Fruit fly (Drosophila melanogaster): ENCODE results near the gene CG31697.

CG31697 gene

DNA sequence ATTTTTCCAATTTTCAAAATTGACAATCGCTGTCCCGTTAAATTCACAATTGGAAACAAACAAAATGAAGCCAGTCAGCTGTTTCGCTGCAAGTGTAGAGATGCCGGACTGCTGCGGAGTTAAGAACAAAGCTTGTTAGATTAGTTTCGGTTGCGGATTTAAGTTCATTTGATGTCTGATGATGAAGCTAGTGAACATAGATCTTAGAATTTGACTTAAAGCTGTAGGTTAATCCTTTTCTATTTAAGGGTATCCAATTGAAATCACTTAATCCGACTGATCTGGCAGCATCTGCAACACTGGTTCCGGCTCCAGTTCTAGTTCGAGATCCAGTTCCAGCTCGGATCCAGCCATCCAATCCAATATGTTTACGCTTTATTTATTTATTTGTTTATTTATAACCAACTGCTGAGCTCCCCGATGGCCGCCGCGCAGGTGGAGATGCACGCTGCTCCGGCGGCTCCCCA lies 48.7 kb downstream of the CG31697 start, which contains the start of the genes PCNA2 and CG10366 (continued):
- TF ChIP-seq kay (GFP tag; optimal IDR thresholded peaks at IDR 0.05): peak; percentile 49
- peak; percentile 74 for TF ChIP-seq pum (GFP tag; optimal IDR thresholded peaks at IDR 0.05)
- TF ChIP-seq CG14441 (GFP tag; IDR thresholded peaks at IDR 0.05): peak; percentile 46; the same call in 1 of the 2 replicates
- TF ChIP-seq CG4707 (GFP tag; optimal IDR thresholded peaks at IDR 0.05): no peak
- no peak for TF ChIP-seq lbe (GFP tag; optimal IDR thresholded peaks at IDR 0.05)
- TF ChIP-seq CG2199 (GFP tag; IDR thresholded peaks at IDR 0.05): no peak
- peak; percentile 27 for TF ChIP-seq CG8281 (tag; optimal IDR thresholded peaks at IDR 0.05)
- peak; percentile 77 for TF ChIP-seq bab2 (GFP tag; optimal IDR thresholded peaks at IDR 0.05)
- TF ChIP-seq jing (GFP tag; optimal IDR thresholded peaks at IDR 0.05): peak; percentile 1
- TF ChIP-seq ap (GFP tag; IDR thresholded peaks at IDR 0.05): no peak
- peak; percentile 44 for TF ChIP-seq Ssrp (tag; optimal IDR thresholded peaks at IDR 0.05)
- peak; percentile 42 for TF ChIP-seq kni (GFP tag; optimal IDR thresholded peaks at IDR 0.05)
- peak; percentile 71 for TF ChIP-seq Side (GFP tag; optimal IDR thresholded peaks at IDR 0.05)
- TF ChIP-seq Ada2b (GFP tag; IDR thresholded peaks at IDR 0.05): peak; percentile 55; the same call in 1 of the 2 replicates
- no peak for TF ChIP-seq wor (GFP tag; IDR thresholded peaks at IDR 0.05)
- peak; percentile 58; the same call in 1 of the 2 replicates for TF ChIP-seq amos (GFP tag; IDR thresholded peaks at IDR 0.05; ENCODE audit: partially characterized antibody)
- TF ChIP-seq CG32532 (GFP tag; IDR thresholded peaks at IDR 0.05): peak; percentile 64
- TF ChIP-seq her (GFP tag; optimal IDR thresholded peaks at IDR 0.05): peak; percentile 72
- TF ChIP-seq CG4328 (GFP tag; optimal IDR thresholded peaks at IDR 0.05): peak; percentile 50
- TF ChIP-seq pfk (GFP tag; optimal IDR thresholded peaks at IDR 0.05): no peak
- TF ChIP-seq CG3726 (GFP tag; IDR thresholded peaks at IDR 0.05): no peak
- no peak for TF ChIP-seq CG11085 (GFP tag; IDR thresholded peaks at IDR 0.05)
- TF ChIP-seq CG34376 (GFP tag; optimal IDR thresholded peaks at IDR 0.05): peak; percentile 70
- no peak for TF ChIP-seq cad (GFP tag; optimal IDR thresholded peaks at IDR 0.05)
- no peak for TF ChIP-seq H15 (GFP tag; IDR thresholded peaks at IDR 0.05)
- peak; percentile 42; the same call in 1 of the 2 replicates for TF ChIP-seq CG31224 (GFP tag; IDR thresholded peaks at IDR 0.05)
- peak; percentile 25 for TF ChIP-seq CG6854 (GFP tag; optimal IDR thresholded peaks at IDR 0.05)
- peak; percentile 78 for TF ChIP-seq Ets97D (GFP tag; optimal IDR thresholded peaks at IDR 0.05)
- peak; percentile 70 for TF ChIP-seq CG7928 (GFP tag; optimal IDR thresholded peaks at IDR 0.05)
- TF ChIP-seq Blimp-1 (GFP tag; optimal IDR thresholded peaks at IDR 0.05): peak; percentile 35
- TF ChIP-seq stc (GFP tag; IDR thresholded peaks at IDR 0.05): no peak
- TF ChIP-seq crol (GFP tag; IDR thresholded peaks at IDR 0.05): no peak
- peak; percentile 71 for TF ChIP-seq HmgD (GFP tag; optimal IDR thresholded peaks at IDR 0.05)
- TF ChIP-seq CG14050 (GFP tag; IDR thresholded peaks at IDR 0.05): no peak
- TF ChIP-seq CG17385 (GFP tag; optimal IDR thresholded peaks at IDR 0.05): peak; percentile 44
- TF ChIP-seq psq (GFP tag; optimal IDR thresholded peaks at IDR 0.05): no peak
- peak in 1 of 2 experiments; percentile 17 for TF ChIP-seq tll (GFP tag; optimal IDR thresholded peaks at IDR 0.05)
- TF ChIP-seq Max (GFP tag; optimal IDR thresholded peaks at IDR 0.05): peak; percentile 76
- no peak for TF ChIP-seq D19B (GFP tag; optimal IDR thresholded peaks at IDR 0.05)
- peak; percentile 78 for TF ChIP-seq ind (GFP tag; optimal IDR thresholded peaks at IDR 0.05)
- no peak for TF ChIP-seq CG14965 (GFP tag; optimal IDR thresholded peaks at IDR 0.05; ENCODE audit: borderline replicate concordance)
- peak; percentile 32 for TF ChIP-seq pb (GFP tag; optimal IDR thresholded peaks at IDR 0.05)
- no peak for TF ChIP-seq ATbp (GFP tag; optimal IDR thresholded peaks at IDR 0.05)
- TF ChIP-seq CG12942 (GFP tag; optimal IDR thresholded peaks at IDR 0.05): peak; percentile 66
- no peak for TF ChIP-seq CG1529 (GFP tag; optimal IDR thresholded peaks at IDR 0.05)
- no peak for TF ChIP-seq CG16813 (GFP tag; IDR thresholded peaks at IDR 0.05; ENCODE audit: partially characterized antibody)
- peak; percentile 96 for TF ChIP-seq Ets65A (GFP tag)
- TF ChIP-seq sisA (GFP tag; IDR thresholded peaks at IDR 0.05): peak; percentile 44; the same call in 1 of the 2 replicates
- peak; percentile 42 for TF ChIP-seq CG10209 (GFP tag; optimal IDR thresholded peaks at IDR 0.05)
- peak; percentile 33 for TF ChIP-seq slou (GFP tag; optimal IDR thresholded peaks at IDR 0.05)
- TF ChIP-seq CG10654 (GFP tag; optimal IDR thresholded peaks at IDR 0.05): peak; percentile 70

Data from whole organism, embryonic.